Worm (Caenorhabditis elegans) whole organism, L1 larva: Measurements from ENCODE around the gene F45E1.1.

Source experiments
- F16B12.6 ChIP-seq: fragments of 150-350 bp; optimal IDR thresholded peaks from 2 replicates; lab custom pipeline; 2014; ENCODE audit warnings: missing biosample characterization, missing genetic modification characterization
- Y116A8C.19 ChIP-seq: sonication (generic microtip); optimal IDR thresholded peaks from 2 replicates; lab custom pipeline; 2016; ENCODE audit warnings: missing compliant biosample characterization, missing genetic modification characterization, borderline replicate concordance
- alr-1 ChIP-seq: fragments of 200-800 bp; sonication (Bioruptor generic); optimal IDR thresholded peaks from 2 replicates; lab custom pipeline; 2018; ENCODE audit warnings: borderline replicate concordance, mild to moderate bottlenecking, missing genetic modification characterization, missing compliant biosample characterization
- aly-2 ChIP-seq: fragments of 150-350 bp; optimal IDR thresholded peaks from 2 replicates; lab custom pipeline; 2014; ENCODE audit warnings: missing biosample characterization, missing genetic modification characterization
- ama-1 ChIP-seq: fragments of 150-350 bp; optimal IDR thresholded peaks from 2 replicates; lab custom pipeline; 2014
- blmp-1 ChIP-seq: fragments of 150-350 bp; optimal IDR thresholded peaks from 2 replicates; lab custom pipeline; 2014; ENCODE audit warnings: missing biosample characterization, missing genetic modification characterization
- ceh-8 ChIP-seq: fragments of 200-800 bp; sonication (Bioruptor generic); optimal IDR thresholded peaks from 2 replicates; lab custom pipeline; 2018; ENCODE audit warnings: mild to moderate bottlenecking, missing genetic modification characterization, moderate library complexity, missing compliant biosample characterization
- ces-1 ChIP-seq: fragments of 150-350 bp; optimal IDR thresholded peaks from 2 replicates; lab custom pipeline; 2014; ENCODE audit warnings: missing biosample characterization, missing genetic modification reagents, missing genetic modification characterization
- dpl-1 ChIP-seq, 3 experiments: fragments of 150-350 bp in 2 of 3; sonication (generic microtip) in 1 of 3; optimal IDR thresholded peaks; 2 replicates each; lab custom pipeline; 2014 to 2017; ENCODE audit warnings: missing biosample characterization in 3 of 3, missing genetic modification characterization in 3 of 3, missing genetic modification reagents in 3 of 3
- efl-1 ChIP-seq, 4 experiments: fragments of 150-350 bp; optimal IDR thresholded peaks in 3 of 4; peaks in 1 of 4; 1 replicate in 1 of 4; 2 replicates in 3 of 4; lab custom pipeline; 2014; ENCODE audit warnings: missing biosample characterization in 2 of 4, missing genetic modification characterization in 2 of 4, missing genetic modification reagents in 2 of 4
- egl-27 ChIP-seq, 2 experiments: fragments of 150-350 bp in 1 of 2; sonication (generic microtip); optimal IDR thresholded peaks; 3 replicates each; lab custom pipeline; 2017 to 2018; ENCODE audit warnings: missing biosample characterization in 2 of 2, missing genetic modification characterization in 2 of 2, missing genetic modification reagents in 2 of 2
- fkh-10 ChIP-seq: sonication (generic microtip); optimal IDR thresholded peaks from 2 replicates; lab custom pipeline; 2017; ENCODE audit warnings: missing biosample characterization, missing genetic modification reagents, missing genetic modification characterization
- fkh-8 ChIP-seq: sonication (generic microtip); optimal IDR thresholded peaks from 2 replicates; lab custom pipeline; 2016; ENCODE audit warnings: mild to moderate bottlenecking, missing genetic modification characterization, missing compliant biosample characterization
- grh-1 ChIP-seq: fragments of 200-800 bp; sonication (Bioruptor generic); IDR thresholded peaks from 2 replicates; pipeline ENCODE4 v1.3.6; 2022; ENCODE audit warnings: missing genetic modification reagents, missing genetic modification characterization, missing compliant biosample characterization
- hlh-4 ChIP-seq: sonication (generic microtip); optimal IDR thresholded peaks from 2 replicates; lab custom pipeline; 2016; ENCODE audit warnings: mild to moderate bottlenecking, missing genetic modification characterization, missing compliant biosample characterization
- hpl-2 ChIP-seq: fragments of 150-350 bp; optimal IDR thresholded peaks from 2 replicates; lab custom pipeline; 2014; ENCODE audit warnings: missing biosample characterization, missing genetic modification reagents, missing genetic modification characterization
- irx-1 ChIP-seq: sonication (generic microtip); optimal IDR thresholded peaks from 2 replicates; lab custom pipeline; 2016; ENCODE audit warnings: missing genetic modification characterization, missing compliant biosample characterization
- isw-1 ChIP-seq: fragments of 200-800 bp; sonication (Bioruptor generic); IDR thresholded peaks from 2 replicates; pipeline ENCODE4 v1.3.6; 2022; ENCODE audit warnings: missing genetic modification characterization, missing compliant biosample characterization
- jun-1 ChIP-seq: fragments of 150-350 bp; optimal IDR thresholded peaks from 2 replicates; lab custom pipeline; 2014; ENCODE audit warnings: missing biosample characterization, missing genetic modification reagents, missing genetic modification characterization
- lin-14 ChIP-seq: fragments of 200-800 bp; sonication (Bioruptor generic); optimal IDR thresholded peaks from 2 replicates; lab custom pipeline; 2018; ENCODE audit warnings: mild to moderate bottlenecking, missing genetic modification characterization, moderate library complexity, missing compliant biosample characterization
- lin-15B ChIP-seq: fragments of 150-350 bp; sonication (generic microtip); optimal IDR thresholded peaks from 3 replicates; lab custom pipeline; 2014; ENCODE audit warnings: missing biosample characterization, missing genetic modification characterization
- lsy-2 ChIP-seq, 2 experiments: fragments of 150-350 bp; optimal IDR thresholded peaks; 2 replicates each; lab custom pipeline; 2014; ENCODE audit warnings: missing biosample characterization in 2 of 2, missing genetic modification characterization in 2 of 2
- mab-9 ChIP-seq: fragments of 200-800 bp; sonication (Bioruptor generic); IDR thresholded peaks from 2 replicates; pipeline ENCODE4 v1.3.6; 2022; ENCODE audit warnings: missing genetic modification reagents, missing genetic modification characterization, missing compliant biosample characterization
- mdl-1 ChIP-seq, 2 experiments: fragments of 150-350 bp; optimal IDR thresholded peaks; 2 replicates each; lab custom pipeline; 2014 to 2017; ENCODE audit warnings: missing biosample characterization in 2 of 2, missing genetic modification characterization in 2 of 2, inconsistent platforms in 1 of 2
- mep-1 ChIP-seq: fragments of 150-350 bp; optimal IDR thresholded peaks from 2 replicates; lab custom pipeline; 2014; ENCODE audit warnings: missing biosample characterization, missing genetic modification characterization
- nhr-12 ChIP-seq: sonication (generic microtip); optimal IDR thresholded peaks from 2 replicates; lab custom pipeline; 2017; ENCODE audit warnings: missing biosample characterization, missing genetic modification characterization
- nhr-20 ChIP-seq: sonication (generic microtip); optimal IDR thresholded peaks from 2 replicates; lab custom pipeline; 2016; ENCODE audit warnings: mild to moderate bottlenecking, missing genetic modification characterization, missing compliant biosample characterization
- nhr-28 ChIP-seq: fragments of 150-350 bp; optimal IDR thresholded peaks from 2 replicates; lab custom pipeline; 2014; ENCODE audit warnings: missing biosample characterization, missing genetic modification characterization
- nhr-47 ChIP-seq: sonication (generic microtip); optimal IDR thresholded peaks from 2 replicates; lab custom pipeline; 2016; ENCODE audit warnings: mild to moderate bottlenecking, missing genetic modification characterization, moderate library complexity, missing compliant biosample characterization
- nhr-71 ChIP-seq: sonication (generic microtip); optimal IDR thresholded peaks from 2 replicates; lab custom pipeline; 2016; ENCODE audit warnings: mild to moderate bottlenecking, missing genetic modification characterization, moderate library complexity, missing compliant biosample characterization
- nhr-76 ChIP-seq: sonication (generic microtip); optimal IDR thresholded peaks from 2 replicates; lab custom pipeline; 2017; ENCODE audit warnings: missing biosample characterization, missing genetic modification characterization
- nhr-77 ChIP-seq: fragments of 150-350 bp; optimal IDR thresholded peaks from 2 replicates; lab custom pipeline; 2014; ENCODE audit warnings: missing biosample characterization, missing genetic modification characterization
- pag-3 ChIP-seq: sonication (generic microtip); optimal IDR thresholded peaks from 2 replicates; lab custom pipeline; 2017; ENCODE audit warnings: missing genetic modification characterization, mild to moderate bottlenecking, missing compliant biosample characterization, antibody characterized with exemption, borderline replicate concordance; ENCODE audit not compliant: insufficient read depth
- pqm-1 ChIP-seq: sonication (generic microtip); optimal IDR thresholded peaks from 3 replicates; lab custom pipeline; 2017; ENCODE audit warnings: missing biosample characterization, missing genetic modification characterization
- sox-4 ChIP-seq: sonication (generic microtip); optimal IDR thresholded peaks from 2 replicates; lab custom pipeline; 2016; ENCODE audit warnings: missing genetic modification characterization, missing compliant biosample characterization
- swsn-7 ChIP-seq: sonication (generic microtip); optimal IDR thresholded peaks from 2 replicates; lab custom pipeline; 2016; ENCODE audit warnings: missing genetic modification characterization, missing compliant biosample characterization
- unc-62 ChIP-seq: fragments of 150-350 bp; optimal IDR thresholded peaks from 2 replicates; lab custom pipeline; 2014; ENCODE audit warnings: missing biosample characterization, missing genetic modification reagents, missing genetic modification characterization
- unc-86 ChIP-seq: sonication (generic microtip); optimal IDR thresholded peaks from 2 replicates; lab custom pipeline; 2016; ENCODE audit warnings: missing genetic modification characterization, missing compliant biosample characterization
- unc-98 ChIP-seq: fragments of 200-800 bp; sonication (Bioruptor generic); IDR thresholded peaks from 2 replicates; pipeline ENCODE4 v1.3.6; 2022; ENCODE audit warnings: missing genetic modification characterization, missing compliant biosample characterization
- vab-15 ChIP-seq: sonication (generic microtip); optimal IDR thresholded peaks from 2 replicates; lab custom pipeline; 2017; ENCODE audit warnings: missing genotype, mild to moderate bottlenecking, missing genetic modification characterization, missing compliant biosample characterization
- xbp-1 ChIP-seq: sonication (generic microtip); optimal IDR thresholded peaks from 2 replicates; lab custom pipeline; 2016; ENCODE audit warnings: missing genetic modification characterization, missing compliant biosample characterization
- zag-1 ChIP-seq: fragments of 150-350 bp; optimal IDR thresholded peaks from 2 replicates; lab custom pipeline; 2014; ENCODE audit warnings: missing biosample characterization, missing genetic modification characterization
- ztf-11 ChIP-seq, 2 experiments: sonication (generic microtip); optimal IDR thresholded peaks; 2 replicates each; lab custom pipeline; 2016 to 2017; ENCODE audit warnings: missing genetic modification characterization in 2 of 2, missing biosample characterization in 1 of 2, missing compliant biosample characterization in 1 of 2
- ztf-4 ChIP-seq: fragments of 150-350 bp; optimal IDR thresholded peaks from 2 replicates; lab custom pipeline; 2014; ENCODE audit warnings: missing biosample characterization, missing genetic modification characterization

Gene F45E1.1

ce11 chrX:7956449-7956848 lies 47.0 kb upstream of the F45E1.1 start:
- TF ChIP-seq F16B12.6 (tag; lab: Kevin White, UChicago): no peak
- no peak for TF ChIP-seq Y116A8C.19
- peak; percentile 23 for TF ChIP-seq fkh-8 (tag; lab: Kevin White, UChicago)
- TF ChIP-seq efl-1 (optimal IDR thresholded peaks at IDR 0.05; lab: Kevin White, UChicago): no peak
- peak in 1 of 2 experiments; percentile 86 for TF ChIP-seq efl-1 (GFP tag; optimal IDR thresholded peaks at IDR 0.05 in 1 of 2; lab: Kevin White, UChicago)
- TF ChIP-seq alr-1: no peak
- peak; percentile 21 for TF ChIP-seq ama-1 (lab: Kevin White, UChicago)
- TF ChIP-seq ztf-11 (tag; optimal IDR thresholded peaks at IDR 0.05; lab: Kevin White, UChicago): peak in 1 of 2 experiments; percentile 13
- TF ChIP-seq nhr-47: no peak
- TF ChIP-seq jun-1: no peak
- TF ChIP-seq egl-27 (tag; optimal IDR thresholded peaks at IDR 0.05; lab: Kevin White, UChicago): no peak
- no peak for TF ChIP-seq lsy-2 (tag; optimal IDR thresholded peaks at IDR 0.05; lab: Kevin White, UChicago)
- TF ChIP-seq lin-14: peak; percentile 53

- TF ChIP-seq egl-27 (tag; optimal IDR thresholded peaks at IDR 0.05; lab: Kevin White, UChicago) (no peak), nhr-12 (no peak), ces-1 (GFP tag; lab: Kevin White, UChicago) (no peak), mep-1 (tag; lab: Kevin White, UChicago) (no peak), unc-62 (GFP tag; lab: Kevin White, UChicago) (no peak), efl-1 (optimal IDR thresholded peaks at IDR 0.05; lab: Kevin White, UChicago) (no peak), efl-1 (GFP tag; optimal IDR thresholded peaks at IDR 0.05 in 1 of 2; lab: Kevin White, UChicago) (peak in 1 of 2 experiments; percentile 32)
Observed at ce11 chrX:7958203-7958602, 45.3 kb upstream of the F45E1.1 start, which contains the start of gene sfxn-2. TSS of gene sfxn-2 (minus strand) at chrX:7958303.

- no peak for TF ChIP-seq zag-1 (tag; lab: Kevin White, UChicago)
- TF ChIP-seq unc-86 (tag; lab: Kevin White, UChicago): no peak
- no peak for TF ChIP-seq vab-15 (tag; lab: Kevin White, UChicago)
- no peak for TF ChIP-seq aly-2 (tag; lab: Kevin White, UChicago)
- TF ChIP-seq jun-1: no peak
- TF ChIP-seq ces-1 (GFP tag; lab: Kevin White, UChicago): no peak
- TF ChIP-seq nhr-76 (tag; lab: Kevin White, UChicago): no peak
- TF ChIP-seq mab-9 (GFP tag; lab: Robert Waterston, UW): no peak
Observed at ce11 chrX:7961623-7962022, 41.9 kb upstream of the F45E1.1 start, which contains the start of gene sem-5. TSS of gene sem-5 (minus strand) at chrX:7961723.

DNA sequence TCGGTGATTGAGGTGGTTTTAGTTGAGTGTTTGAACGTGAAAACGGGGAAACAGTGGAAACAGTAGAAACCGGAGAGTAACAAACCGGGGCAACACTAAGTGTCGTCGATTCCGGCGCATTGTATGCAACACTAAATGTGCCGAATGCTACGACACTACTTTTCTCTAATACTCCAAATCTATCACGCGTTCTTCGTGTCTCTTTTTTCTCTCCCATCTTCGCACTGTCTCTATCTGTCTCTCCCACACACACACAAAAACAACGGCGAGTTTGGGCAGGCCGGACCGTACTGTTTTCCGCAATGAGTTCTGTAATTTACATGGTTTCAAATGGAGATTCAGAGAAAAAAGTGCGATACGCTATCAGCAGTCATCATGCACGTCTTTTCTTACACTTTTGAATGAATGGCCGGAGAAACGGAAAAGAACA lies 41.4 kb upstream of the F45E1.1 start:
- TF ChIP-seq fkh-10 (GFP tag; lab: Kevin White, UChicago): no peak
- no peak for TF ChIP-seq zag-1 (tag; lab: Kevin White, UChicago)
- no peak for TF ChIP-seq unc-86 (tag; lab: Kevin White, UChicago)
- no peak for TF ChIP-seq nhr-28 (tag; lab: Kevin White, UChicago)
- peak; percentile 73 for TF ChIP-seq nhr-20 (tag; lab: Kevin White, UChicago)
- peak in 1 of 3 experiments; percentile 8 for TF ChIP-seq dpl-1 (GFP tag; optimal IDR thresholded peaks at IDR 0.05; lab: Kevin White, UChicago)
- peak; percentile 94 for TF ChIP-seq pqm-1 (tag; lab: Kevin White, UChicago)
- TF ChIP-seq nhr-77 (tag; lab: Kevin White, UChicago): peak; percentile 40
- no peak for TF ChIP-seq lin-15B (tag; lab: Kevin White, UChicago)
- TF ChIP-seq lsy-2 (tag; optimal IDR thresholded peaks at IDR 0.05; lab: Kevin White, UChicago): peak; percentile 11 to 68
- TF ChIP-seq fkh-8 (tag; lab: Kevin White, UChicago): no peak
- no peak for TF ChIP-seq nhr-76 (tag; lab: Kevin White, UChicago)
- TF ChIP-seq nhr-12: no peak
- no peak for TF ChIP-seq unc-62 (GFP tag; lab: Kevin White, UChicago)
- peak; percentile 40 for TF ChIP-seq blmp-1
- TF ChIP-seq swsn-7 (tag; lab: Kevin White, UChicago): peak; percentile 17
- no peak for TF ChIP-seq irx-1 (tag; lab: Kevin White, UChicago)
- no peak for TF ChIP-seq alr-1
- peak in 1 of 2 experiments; percentile 38 for TF ChIP-seq mdl-1 (tag; optimal IDR thresholded peaks at IDR 0.05; lab: Kevin White, UChicago)
- TF ChIP-seq sox-4 (tag; lab: Kevin White, UChicago): no peak
- no peak for TF ChIP-seq unc-98 (GFP tag; lab: Robert Waterston, UW)
- peak; percentile 67 for TF ChIP-seq nhr-71 (tag; lab: Kevin White, UChicago)
- TF ChIP-seq hlh-4 (tag; lab: Kevin White, UChicago): no peak
- TF ChIP-seq vab-15 (tag; lab: Kevin White, UChicago): no peak
- no peak for TF ChIP-seq pag-3
- TF ChIP-seq jun-1: peak; percentile 19
- no peak for TF ChIP-seq ztf-4 (tag; lab: Kevin White, UChicago)
- TF ChIP-seq xbp-1: peak; percentile 37
- no peak for TF ChIP-seq ces-1 (GFP tag; lab: Kevin White, UChicago)
- no peak for TF ChIP-seq hpl-2 (GFP tag; lab: Kevin White, UChicago)
- no peak for TF ChIP-seq isw-1 (GFP tag; lab: Robert Waterston, UW)
- 0 out of 2 replicates have a peak, but pooled peaks have one; percentile 21 for TF ChIP-seq grh-1 (GFP tag; lab: Robert Waterston, UW)
- no peak for TF ChIP-seq ceh-8 (GFP tag; lab: Kevin White, UChicago)
